Worm (Caenorhabditis elegans): ENCODE results near the gene rnp-7.
"Not testable (repeated sequence)": the region's sequence is repeated elsewhere in the genome, so short reads cannot be mapped to it uniquely, and the experiment has no call there.

rnp-7 gene

ce11 chrIII:7141285-7141715 is 19.7 kb downstream of the rnp-7 start:
- no peak for TF ChIP-seq sea-1 (GFP tag; conservative IDR thresholded peaks at IDR 0.05)
- TF ChIP-seq ama-1 (optimal IDR thresholded peaks at IDR 0.05) = peak; percentile 94
- peak; percentile 8 for TF ChIP-seq hmg-4 (GFP tag; optimal IDR thresholded peaks at IDR 0.05)
- no peak for TF ChIP-seq pes-1 (GFP tag; IDR thresholded peaks at IDR 0.05)

ce11 chrIII:7140228-7140710 is 20.7 kb downstream of the rnp-7 start:
- TF ChIP-seq hnd-1 (tag; optimal IDR thresholded peaks at IDR 0.05) (no peak), sea-1 (GFP tag; conservative IDR thresholded peaks at IDR 0.05) (no peak), tbx-37 (GFP tag; conservative IDR thresholded peaks at IDR 0.05) (no peak), ama-1 (optimal IDR thresholded peaks at IDR 0.05) (peak; percentile 76), flt-1 (GFP tag; IDR thresholded peaks at IDR 0.05) (no peak; the same call in 1 of the 2 replicates), hmbx-1 (tag; optimal IDR thresholded peaks at IDR 0.05) (no peak), F13C5.2 (tag; optimal IDR thresholded peaks at IDR 0.05) (no peak), scrt-1 (GFP tag; IDR thresholded peaks at IDR 0.05) (no peak), B0310.2 (tag; optimal IDR thresholded peaks at IDR 0.05) (no peak)

- TF ChIP-seq tbx-37 (GFP tag; conservative IDR thresholded peaks at IDR 0.05) = no peak
- TF ChIP-seq B0310.2 (tag; optimal IDR thresholded peaks at IDR 0.05) = no peak
- no peak for TF ChIP-seq scrt-1 (GFP tag; IDR thresholded peaks at IDR 0.05)
- TF ChIP-seq ceh-13 (GFP tag; optimal IDR thresholded peaks at IDR 0.05) = no peak
- TF ChIP-seq ceh-36 (tag; optimal IDR thresholded peaks at IDR 0.05) = no peak
- TF ChIP-seq tra-4 (tag; optimal IDR thresholded peaks at IDR 0.05) = no peak
Measured at ce11 chrIII:7138178-7138577, 22.8 kb downstream of the rnp-7 start, which contains the start of gene B0280.11. B0280.11 (minus strand) TSS chrIII:7138278.

ce11 chrIII:7136015-7136414 is 24.9 kb downstream of the rnp-7 start, which contains the start of gene B0280.17:
B0280.17 (minus strand) TSS chrIII:7136115.
- TF ChIP-seq ceh-13 (GFP tag; optimal IDR thresholded peaks at IDR 0.05) = no peak
- no peak for TF ChIP-seq flt-1 (GFP tag; IDR thresholded peaks at IDR 0.05)
- no peak for TF ChIP-seq hmg-4 (GFP tag; optimal IDR thresholded peaks at IDR 0.05)
- no peak for TF ChIP-seq sea-1 (GFP tag; conservative IDR thresholded peaks at IDR 0.05)
- no peak for TF ChIP-seq ama-1 (optimal IDR thresholded peaks at IDR 0.05)
- TF ChIP-seq B0310.2 (tag; optimal IDR thresholded peaks at IDR 0.05) = no peak
- TF ChIP-seq aly-1 (tag; optimal IDR thresholded peaks at IDR 0.05) = no peak
- TF ChIP-seq scrt-1 (GFP tag; IDR thresholded peaks at IDR 0.05) = no peak
- no peak for TF ChIP-seq hmbx-1 (tag; optimal IDR thresholded peaks at IDR 0.05)
- TF ChIP-seq F13C5.2 (tag; optimal IDR thresholded peaks at IDR 0.05) = no peak

- no peak for TF ChIP-seq ceh-13 (GFP tag; optimal IDR thresholded peaks at IDR 0.05)
- TF ChIP-seq aly-1 (tag; optimal IDR thresholded peaks at IDR 0.05) = no peak
- TF ChIP-seq tbx-37 (GFP tag; conservative IDR thresholded peaks at IDR 0.05) = no peak
- TF ChIP-seq tra-4 (tag; optimal IDR thresholded peaks at IDR 0.05) = no peak
- no peak for TF ChIP-seq tbx-11 (GFP tag; IDR thresholded peaks at IDR 0.05)
- TF ChIP-seq hmbx-1 (tag; optimal IDR thresholded peaks at IDR 0.05) = no peak
- no peak for TF ChIP-seq F13C5.2 (tag; optimal IDR thresholded peaks at IDR 0.05)
- no peak for TF ChIP-seq scrt-1 (GFP tag; IDR thresholded peaks at IDR 0.05)
- TF ChIP-seq sea-1 (GFP tag; conservative IDR thresholded peaks at IDR 0.05) = no peak
- no peak for TF ChIP-seq ceh-36 (tag; optimal IDR thresholded peaks at IDR 0.05)
- TF ChIP-seq hnd-1 (tag; optimal IDR thresholded peaks at IDR 0.05) = no peak
- TF ChIP-seq flt-1 (GFP tag; IDR thresholded peaks at IDR 0.05) = no peak
- TF ChIP-seq hmg-4 (GFP tag; optimal IDR thresholded peaks at IDR 0.05) = no peak
- no peak for TF ChIP-seq ama-1 (optimal IDR thresholded peaks at IDR 0.05)
- TF ChIP-seq B0310.2 (tag; optimal IDR thresholded peaks at IDR 0.05) = no peak
- TF ChIP-seq ets-7 (tag; optimal IDR thresholded peaks at IDR 0.05) = no peak
- TF ChIP-seq pes-1 (GFP tag; IDR thresholded peaks at IDR 0.05) = no peak
Measured at ce11 chrIII:7133559-7133958, 27.4 kb downstream of the rnp-7 start, which contains the start of the genes pot-1 and ggtb-1. pot-1 (minus strand) TSS chrIII:7133678. ggtb-1 (plus strand) TSS chrIII:7133766.

- TF ChIP-seq flt-1 (GFP tag; IDR thresholded peaks at IDR 0.05); F13C5.2 (tag; optimal IDR thresholded peaks at IDR 0.05); scrt-1 (GFP tag; IDR thresholded peaks at IDR 0.05): not testable (repeated sequence)
Measured at ce11 chrIII:7128601-7129000, 32.4 kb downstream of the rnp-7 start, which contains the start of gene viro-2. viro-2 (plus strand) TSS chrIII:7128901.

- TF ChIP-seq hmg-4 (GFP tag; optimal IDR thresholded peaks at IDR 0.05) (no peak), F13C5.2 (tag; optimal IDR thresholded peaks at IDR 0.05) (no peak), pes-1 (GFP tag; IDR thresholded peaks at IDR 0.05) (no peak), hnd-1 (tag; optimal IDR thresholded peaks at IDR 0.05) (no peak), flt-1 (GFP tag; IDR thresholded peaks at IDR 0.05) (no peak), sea-1 (GFP tag; conservative IDR thresholded peaks at IDR 0.05) (no peak), ceh-13 (GFP tag; optimal IDR thresholded peaks at IDR 0.05) (no peak), tra-4 (tag; optimal IDR thresholded peaks at IDR 0.05) (no peak), hmbx-1 (tag; optimal IDR thresholded peaks at IDR 0.05) (no peak)
Measured at ce11 chrIII:7124364-7124763, 36.6 kb downstream of the rnp-7 start, which contains the start of gene B0280.2. B0280.2 (plus strand) TSS chrIII:7124664.

- TF ChIP-seq scrt-1 (GFP tag; IDR thresholded peaks at IDR 0.05) = no peak
- TF ChIP-seq tra-4 (tag; optimal IDR thresholded peaks at IDR 0.05) = no peak
- TF ChIP-seq hmg-4 (GFP tag; optimal IDR thresholded peaks at IDR 0.05) = no peak
- TF ChIP-seq aly-1 (tag; optimal IDR thresholded peaks at IDR 0.05) = no peak
- no peak for TF ChIP-seq ama-1 (optimal IDR thresholded peaks at IDR 0.05)
- TF ChIP-seq pes-1 (GFP tag; IDR thresholded peaks at IDR 0.05) = no peak
Measured at ce11 chrIII:7122860-7123259, 38.1 kb downstream of the rnp-7 start, which contains the start of the genes B0280.9 and rpia-1. B0280.9 (minus strand) TSS chrIII:7122895. rpia-1 (plus strand) TSS chrIII:7123128.
